Worm (Caenorhabditis elegans): ENCODE measurements around the gene num-1.

Gene num-1

DNA sequence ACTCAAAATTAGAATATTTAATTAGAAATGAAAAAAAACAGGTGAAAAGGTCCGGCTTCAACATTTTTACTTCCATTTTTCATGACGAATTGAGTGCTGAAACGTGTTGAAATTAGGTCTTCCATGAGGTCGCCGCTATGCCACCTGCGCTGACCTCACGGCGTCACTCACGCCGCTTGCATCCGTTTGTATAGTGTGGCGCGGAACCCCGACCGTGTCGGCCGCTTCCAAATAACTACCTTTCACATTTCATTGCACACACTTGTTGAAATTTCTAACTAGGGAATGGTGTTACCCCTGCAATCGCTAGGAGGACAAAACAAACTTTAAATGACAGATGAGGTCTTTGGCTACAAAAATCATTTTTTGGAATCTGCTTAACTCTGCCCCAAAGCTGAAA is 26.1 kb upstream of the num-1 start:
- TF ChIP-seq snpc-4 (GFP tag; optimal IDR thresholded peaks at IDR 0.05) (peak; percentile 65), snpc-4 (tag; optimal IDR thresholded peaks at IDR 0.05) (peak; percentile 76 to 96 (median 89)), hmg-1.2 (GFP tag; IDR thresholded peaks at IDR 0.05) (peak; percentile 78), D2030.7 (GFP tag; IDR thresholded peaks at IDR 0.05) (0 out of 2 replicates have a peak, but pooled peaks have one; percentile 39), tbp1 (GFP tag; optimal IDR thresholded peaks at IDR 0.05) (peak; percentile 43), ztf-28 (GFP tag; IDR thresholded peaks at IDR 0.05) (0 out of 2 replicates have a peak, but pooled peaks have one; percentile 52), snpc-1.1 (tag; optimal IDR thresholded peaks at IDR 0.05; ENCODE audit: insufficient read depth) (peak; percentile 81)

- TF ChIP-seq hmg-20 (GFP tag; IDR thresholded peaks at IDR 0.05), result no peak
- TF ChIP-seq rec-8 (tag; optimal IDR thresholded peaks at IDR 0.05), result no peak
- no peak for TF ChIP-seq aptf-2 (GFP tag; conservative IDR thresholded peaks at IDR 0.05)
- no peak for TF ChIP-seq dpl-1 (GFP tag; optimal IDR thresholded peaks at IDR 0.05)
- TF ChIP-seq ekl-4 (GFP tag; IDR thresholded peaks at IDR 0.05), result no peak
- no peak for TF ChIP-seq ceh-91 (GFP tag; IDR thresholded peaks at IDR 0.05)
- TF ChIP-seq egl-44 (GFP tag; IDR thresholded peaks at IDR 0.05), result no peak
- no peak for TF ChIP-seq let-607 (tag; optimal IDR thresholded peaks at IDR 0.05)
- no peak for TF ChIP-seq snpc-1.3 (tag; optimal IDR thresholded peaks at IDR 0.05; ENCODE audit: insufficient read depth)
- no peak for TF ChIP-seq bed-1 (GFP tag; IDR thresholded peaks at IDR 0.05)
- TF ChIP-seq akir-1 (GFP tag; optimal IDR thresholded peaks at IDR 0.05), result no peak
- no peak for TF ChIP-seq egrh-3 (GFP tag; IDR thresholded peaks at IDR 0.05)
- no peak for TF ChIP-seq ztf-18 (tag; optimal IDR thresholded peaks at IDR 0.05)
- no peak for TF ChIP-seq chd-7 (tag; optimal IDR thresholded peaks at IDR 0.05)
- no peak for TF ChIP-seq hmg-1.2 (GFP tag; IDR thresholded peaks at IDR 0.05)
- TF ChIP-seq F57C9.4 (tag; optimal IDR thresholded peaks at IDR 0.05), result no peak
- TF ChIP-seq Y56A3A.18 (GFP tag; IDR thresholded peaks at IDR 0.05), result no peak
- TF ChIP-seq hrde-1 (tag; optimal IDR thresholded peaks at IDR 0.05; ENCODE audit: borderline replicate concordance), result no peak
Measured at ce11 chrV:20807038-20807437, 22.6 kb upstream of the num-1 start, which contains the start of gene Y44A6D.6. Y44A6D.6 (plus strand) TSS chrV:20807338.

ce11 chrV:20813646-20814045 is 16.0 kb upstream of the num-1 start:
- TF ChIP-seq ccch-3 (GFP tag; optimal IDR thresholded peaks at IDR 0.05), result no peak
- TF ChIP-seq madf-8 (GFP tag; conservative IDR thresholded peaks at IDR 0.05), result no peak
- no peak for TF ChIP-seq ceh-27 (GFP tag; optimal IDR thresholded peaks at IDR 0.05)
- no peak for TF ChIP-seq athp-1 (tag; optimal IDR thresholded peaks at IDR 0.05)
- no peak for TF ChIP-seq hlh-26 (GFP tag; conservative IDR thresholded peaks at IDR 0.05)
- no peak for TF ChIP-seq D2030.7 (GFP tag; IDR thresholded peaks at IDR 0.05)
- TF ChIP-seq aptf-2 (GFP tag; conservative IDR thresholded peaks at IDR 0.05), result no peak
- no peak for TF ChIP-seq rec-8 (tag; optimal IDR thresholded peaks at IDR 0.05)
- TF ChIP-seq tlf-1 (GFP tag; optimal IDR thresholded peaks at IDR 0.05), result no peak
- no peak for TF ChIP-seq ZK185.1 (tag; optimal IDR thresholded peaks at IDR 0.05; ENCODE audit: poor library complexity, severe bottlenecking)
- no peak for TF ChIP-seq B0261.1 (tag; optimal IDR thresholded peaks at IDR 0.05)
- TF ChIP-seq lin-26 (GFP tag; IDR thresholded peaks at IDR 0.05), result no peak
- TF ChIP-seq ceh-100 (GFP tag; IDR thresholded peaks at IDR 0.05), result no peak
- no peak for TF ChIP-seq madf-6 (GFP tag; IDR thresholded peaks at IDR 0.05)
- TF ChIP-seq ceh-40 (GFP tag; IDR thresholded peaks at IDR 0.05), result no peak
- no peak for TF ChIP-seq F37B4.10 (GFP tag; IDR thresholded peaks at IDR 0.05)
- no peak for TF ChIP-seq nhr-120 (GFP tag; IDR thresholded peaks at IDR 0.05)
- no peak for TF ChIP-seq F22D6.2 (tag; optimal IDR thresholded peaks at IDR 0.05)
- no peak for TF ChIP-seq lsy-27 (tag; optimal IDR thresholded peaks at IDR 0.05; ENCODE audit: borderline replicate concordance, insufficient read depth)
